Fruit fly (Drosophila melanogaster) whole organism, embryonic: ENCODE measurements around the gene Dup99B.
A peak's percentile ranks its signal among the peaks of the same experiment; 100 is the strongest.

Experiments used
- Adf1 ChIP-seq: fragments of 200-800 bp; sonication (Bioruptor generic); IDR thresholded peaks from 2 replicates; pipeline ENCODE4 v1.3.6; 2022; ENCODE audit warnings: missing biosample characterization, missing genetic modification characterization
- BEAF-32 ChIP-seq: fragments of 200-800 bp; sonication (Bioruptor generic); optimal IDR thresholded peaks from 3 replicates; lab custom pipeline; 2017; ENCODE audit warnings: missing biosample characterization, missing genetic modification characterization, mild to moderate bottlenecking, moderate library complexity, missing genetic modification reagents
- CG10431 ChIP-seq: fragments of 200-800 bp; sonication (Bioruptor generic); optimal IDR thresholded peaks from 3 replicates; lab custom pipeline; 2018; ENCODE audit warnings: missing biosample characterization, mild to moderate bottlenecking, missing genetic modification characterization
- CG17802 ChIP-seq: fragments of 200-800 bp; sonication (Bioruptor generic); optimal IDR thresholded peaks from 2 replicates; lab custom pipeline; 2018; ENCODE audit warnings: missing biosample characterization, mild to moderate bottlenecking, missing genetic modification characterization, moderate library complexity
- CG3847 ChIP-seq: fragments of 200-800 bp; sonication (Bioruptor generic); IDR thresholded peaks from 2 replicates; pipeline ENCODE4 v1.3.6; 2022; ENCODE audit warnings: missing biosample characterization, missing genetic modification characterization
- CG5245 ChIP-seq: fragments of 200-800 bp; sonication (Bioruptor generic); optimal IDR thresholded peaks from 3 replicates; lab custom pipeline; 2016; ENCODE audit warnings: missing biosample characterization, missing genetic modification characterization
- CG6272 ChIP-seq: fragments of 200-800 bp; sonication (Bioruptor generic); IDR thresholded peaks from 2 replicates; pipeline ENCODE4 v1.3.6; 2022; ENCODE audit warnings: missing biosample characterization, missing genetic modification characterization
- CG7963 ChIP-seq: fragments of 200-800 bp; sonication (Bioruptor generic); IDR thresholded peaks from 3 replicates; pipeline ENCODE4 v1.3.6; 2022; ENCODE audit warnings: missing biosample characterization, missing genetic modification characterization; ENCODE audit not compliant: partially characterized antibody
- CG8281 ChIP-seq: fragments of 200-800 bp; sonication (Bioruptor generic); optimal IDR thresholded peaks from 2 replicates; lab custom pipeline; 2018; ENCODE audit warnings: missing biosample characterization, mild to moderate bottlenecking, missing genetic modification characterization, moderate library complexity
- CG9932 ChIP-seq: fragments of 200-800 bp; sonication (Bioruptor generic); IDR thresholded peaks from 2 replicates; pipeline ENCODE4 v1.3.6; 2022; ENCODE audit warnings: missing biosample characterization, missing genetic modification characterization
- CoRest ChIP-seq: fragments of 200-800 bp; sonication (Bioruptor generic); optimal IDR thresholded peaks from 3 replicates; lab custom pipeline; 2018; ENCODE audit warnings: missing biosample characterization, mild to moderate bottlenecking, missing genetic modification characterization, moderate library complexity
- Dll ChIP-seq: fragments of 200-800 bp; sonication (Bioruptor generic); IDR thresholded peaks from 4 replicates; pipeline ENCODE4 v1.3.6; 2022; ENCODE audit warnings: missing biosample characterization, missing genetic modification characterization; ENCODE audit not compliant: partially characterized antibody
- Doc3 ChIP-seq: fragments of 200-800 bp; sonication (Bioruptor generic); IDR thresholded peaks from 3 replicates; pipeline ENCODE4 v1.3.6; 2022; ENCODE audit warnings: missing biosample characterization, missing genetic modification characterization; ENCODE audit not compliant: partially characterized antibody
- E2f1 ChIP-seq: fragments of 200-800 bp; sonication (Bioruptor generic); IDR thresholded peaks from 2 replicates; pipeline ENCODE4 v1.3.6; 2022; ENCODE audit warnings: missing biosample characterization, missing genetic modification characterization
- E2f2 ChIP-seq: fragments of 200-800 bp; sonication (Bioruptor generic); IDR thresholded peaks from 2 replicates; pipeline ENCODE4 v1.3.6; 2022; ENCODE audit warnings: missing biosample characterization, missing genetic modification characterization
- HLH4C ChIP-seq: fragments of 200-800 bp; sonication (Bioruptor generic); IDR thresholded peaks from 3 replicates; pipeline ENCODE4 v1.3.6; 2022; ENCODE audit warnings: missing biosample characterization, missing genetic modification characterization; ENCODE audit not compliant: partially characterized antibody
- MBD-R2 ChIP-seq: fragments of 200-800 bp; sonication (Bioruptor generic); IDR thresholded peaks from 2 replicates; pipeline ENCODE4 v1.3.6; 2022; ENCODE audit warnings: missing biosample characterization, missing genetic modification characterization
- Med ChIP-seq: fragments of 200-800 bp; sonication (Bioruptor generic); peaks from one replicate; lab custom pipeline; 2016; ENCODE audit warnings: missing biosample characterization, missing genetic modification characterization, mild to moderate bottlenecking, inconsistent platforms, moderate library complexity
- Nf-YC ChIP-seq: fragments of 200-800 bp; optimal IDR thresholded peaks from 3 replicates; lab custom pipeline; 2019; ENCODE audit warnings: missing biosample characterization, mild to moderate bottlenecking, missing genetic modification characterization, moderate library complexity
- Sox102F ChIP-seq: fragments of 200-800 bp; sonication (Bioruptor generic); optimal IDR thresholded peaks from 2 replicates; lab custom pipeline; 2018; ENCODE audit warnings: missing biosample characterization, mild to moderate bottlenecking, missing genetic modification characterization, moderate library complexity
- Sry-δ ChIP-seq: fragments of 200-800 bp; sonication (Bioruptor generic); optimal IDR thresholded peaks from 2 replicates; lab custom pipeline; 2016; ENCODE audit warnings: missing biosample characterization, missing genetic modification characterization
- Ssrp ChIP-seq: fragments of 200-800 bp; sonication (Bioruptor generic); optimal IDR thresholded peaks from 2 replicates; lab custom pipeline; 2018; ENCODE audit warnings: missing biosample characterization, mild to moderate bottlenecking, missing genetic modification characterization, moderate library complexity
- abd-A ChIP-seq: fragments of 200-800 bp; sonication (Bioruptor generic); optimal IDR thresholded peaks from 3 replicates; lab custom pipeline; 2019; ENCODE audit warnings: missing biosample characterization, mild to moderate bottlenecking, missing genetic modification characterization, moderate library complexity
- amos ChIP-seq: fragments of 200-800 bp; sonication (Bioruptor generic); IDR thresholded peaks from 2 replicates; pipeline ENCODE4 v1.3.6; 2022; ENCODE audit warnings: missing biosample characterization, missing genetic modification characterization; ENCODE audit not compliant: partially characterized antibody
- cg ChIP-seq: fragments of 200-800 bp; sonication (Bioruptor generic); optimal IDR thresholded peaks from 3 replicates; lab custom pipeline; 2019; ENCODE audit warnings: missing biosample characterization, mild to moderate bottlenecking, missing genetic modification characterization, moderate library complexity
- eve ChIP-seq, 2 experiments: fragments of >200 bp; optimal IDR thresholded peaks; 2 replicates each; lab custom pipeline; 2017; ENCODE audit warnings: missing biosample characterization in 2 of 2, missing genetic modification characterization in 2 of 2
- gfzf ChIP-seq: fragments of 200-800 bp; sonication (Bioruptor generic); optimal IDR thresholded peaks from 2 replicates; lab custom pipeline; 2016; ENCODE audit warnings: missing biosample characterization, mild to moderate bottlenecking, missing genetic modification characterization, moderate library complexity
- hbn ChIP-seq: fragments of 200-800 bp; sonication (Bioruptor generic); IDR thresholded peaks from 2 replicates; pipeline ENCODE4 v1.3.6; 2022; ENCODE audit warnings: missing biosample characterization, missing genetic modification characterization; ENCODE audit not compliant: partially characterized antibody
- knrl ChIP-seq: fragments of 200-800 bp; sonication (Bioruptor generic); IDR thresholded peaks from 3 replicates; pipeline ENCODE4 v1.3.6; 2022; ENCODE audit warnings: missing biosample characterization, missing genetic modification characterization; ENCODE audit not compliant: partially characterized antibody
- nmo ChIP-seq: fragments of 200-800 bp; sonication (Bioruptor generic); optimal IDR thresholded peaks from 2 replicates; lab custom pipeline; 2018; ENCODE audit warnings: missing biosample characterization, mild to moderate bottlenecking, missing genetic modification characterization, moderate library complexity
- oc ChIP-seq: fragments of 200-800 bp; sonication (Bioruptor generic); optimal IDR thresholded peaks from 2 replicates; lab custom pipeline; 2018; ENCODE audit warnings: missing biosample characterization, mild to moderate bottlenecking, missing genetic modification characterization, moderate library complexity
- odd ChIP-seq: fragments of 200-800 bp; sonication (Bioruptor generic); optimal IDR thresholded peaks from 2 replicates; lab custom pipeline; 2017; ENCODE audit warnings: missing biosample characterization, mild to moderate bottlenecking, missing genetic modification characterization
- sens ChIP-seq: fragments of 200-800 bp; sonication (Bioruptor generic); peaks from one replicate; lab custom pipeline; 2016; ENCODE audit warnings: missing biosample characterization, missing genetic modification characterization
- sim ChIP-seq: fragments of 200-800 bp; sonication (Bioruptor generic); IDR thresholded peaks from 2 replicates; pipeline ENCODE4 v1.3.6; 2022; ENCODE audit warnings: missing biosample characterization, missing genetic modification characterization
- stwl ChIP-seq: fragments of 200-800 bp; sonication (Bioruptor generic); optimal IDR thresholded peaks from 3 replicates; lab custom pipeline; 2018; ENCODE audit warnings: missing biosample characterization, mild to moderate bottlenecking, missing genetic modification characterization, moderate library complexity
- tna ChIP-seq: fragments of 200-800 bp; sonication (Bioruptor generic); IDR thresholded peaks from 2 replicates; pipeline ENCODE4 v1.3.6; 2022; ENCODE audit warnings: missing biosample characterization, missing genetic modification characterization; ENCODE audit not compliant: partially characterized antibody
- trem ChIP-seq: fragments of 200-800 bp; optimal IDR thresholded peaks from 3 replicates; lab custom pipeline; 2019; ENCODE audit warnings: missing biosample characterization, mild to moderate bottlenecking, missing genetic modification characterization, moderate library complexity
- unc-4 ChIP-seq: fragments of 200-800 bp; sonication (Bioruptor generic); IDR thresholded peaks from 2 replicates; pipeline ENCODE4 v1.3.6; 2022; ENCODE audit warnings: missing biosample characterization, missing genetic modification characterization; ENCODE audit not compliant: partially characterized antibody

The Dup99B gene

DNA sequence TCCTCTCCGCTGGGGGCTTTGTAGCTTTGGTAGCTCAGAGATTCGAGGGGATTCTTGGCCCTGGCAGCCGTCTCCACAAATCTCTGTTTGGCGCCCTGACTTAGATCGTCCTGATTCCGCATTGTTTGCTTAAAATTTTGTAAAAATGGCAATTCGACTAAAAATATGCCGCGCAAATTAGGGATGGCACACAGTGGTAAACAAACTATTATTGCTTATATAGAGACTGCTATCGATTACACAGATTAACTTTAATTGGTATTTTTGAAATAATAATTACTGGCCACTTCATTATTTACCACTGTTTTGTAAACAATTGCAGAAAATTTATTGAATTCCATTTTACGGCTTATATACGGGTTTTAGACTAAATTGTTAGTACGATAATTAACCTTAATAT, 9.6 kb upstream of the Dup99B start, which contains the start of the genes Naa40 and CG18731 (continued):
- TF ChIP-seq Sry-δ: peak; percentile 88
- TF ChIP-seq odd (GFP tag; lab: Kevin White, UChicago): no peak
- no peak for TF ChIP-seq Ssrp (tag; lab: Kevin White, UChicago)
- TF ChIP-seq Nf-YC: no peak
- TF ChIP-seq oc (tag; lab: Kevin White, UChicago): no peak
- no peak for TF ChIP-seq CG5245 (GFP tag; lab: Kevin White, UChicago)
- TF ChIP-seq E2f2 (GFP tag; lab: Robert Waterston, UW): peak; percentile 88
- TF ChIP-seq hbn (GFP tag; lab: Robert Waterston, UW): peak; percentile 68
- peak; percentile 60 for TF ChIP-seq sens (GFP tag; lab: Kevin White, UChicago)
- TF ChIP-seq trem: peak; percentile 23
- TF ChIP-seq CG9932 (GFP tag; lab: Robert Waterston, UW): peak; percentile 55
- no peak for TF ChIP-seq sim (GFP tag; lab: Robert Waterston, UW)
- no peak for TF ChIP-seq CG8281 (tag; lab: Kevin White, UChicago)
- TF ChIP-seq gfzf (GFP tag; lab: Kevin White, UChicago): peak; percentile 77
- TF ChIP-seq cg (GFP tag; lab: Kevin White, UChicago): no peak
- TF ChIP-seq unc-4 (GFP tag; lab: Robert Waterston, UW): peak; percentile 78
- no peak for TF ChIP-seq Adf1 (GFP tag; lab: Robert Waterston, UW)
- 0 out of 3 replicates have a peak, but pooled peaks have one; percentile 47 for TF ChIP-seq CG7963 (GFP tag; lab: Robert Waterston, UW)
- no peak for TF ChIP-seq eve (GFP tag; optimal IDR thresholded peaks at IDR 0.05; lab: Kevin White, UChicago)
- TF ChIP-seq MBD-R2 (GFP tag; lab: Robert Waterston, UW): peak; percentile 75
- no peak for TF ChIP-seq Sox102F (GFP tag; lab: Kevin White, UChicago)
- peak; percentile 61 for TF ChIP-seq Med
- TF ChIP-seq BEAF-32 (GFP tag; lab: Kevin White, UChicago): peak; percentile 79
- peak; percentile 63 for TF ChIP-seq Doc3
- TF ChIP-seq tna (GFP tag; lab: Robert Waterston, UW): 0 out of 2 replicates have a peak, but pooled peaks have one; percentile 38
- peak; percentile 38 for TF ChIP-seq stwl (tag; lab: Kevin White, UChicago)
- peak; percentile 38; the same call in 1 of the 2 replicates for TF ChIP-seq CG6272 (GFP tag; lab: Robert Waterston, UW)
- peak; percentile 65 for TF ChIP-seq knrl (GFP tag; lab: Robert Waterston, UW)
- TF ChIP-seq CG17802 (tag; lab: Kevin White, UChicago): no peak
- peak; percentile 73 for TF ChIP-seq E2f1
- TF ChIP-seq HLH4C (GFP tag; lab: Robert Waterston, UW): peak; percentile 48
- no peak for TF ChIP-seq nmo (GFP tag; lab: Kevin White, UChicago)
- TF ChIP-seq abd-A (tag; lab: Kevin White, UChicago): peak; percentile 28
- TF ChIP-seq amos (GFP tag; lab: Robert Waterston, UW): peak; percentile 74
- TF ChIP-seq Dll: peak; percentile 66; the same call in 3 of the 4 replicates
- peak; percentile 11 for TF ChIP-seq CoRest (tag; lab: Kevin White, UChicago)
- TF ChIP-seq CG10431 (GFP tag; lab: Kevin White, UChicago): no peak
- peak; percentile 59 for TF ChIP-seq CG3847 (GFP tag; lab: Robert Waterston, UW)
